Fruit fly (Drosophila melanogaster) Kc167 (cell line): ENCODE data around the gene CG15414.

Source experiments
- Myc ChIP-seq: fragments of >200 bp; optimal IDR thresholded peaks from 2 replicates; lab custom pipeline; 2017; ENCODE audit warnings: missing external identifiers
- Sin3A ChIP-seq: fragments of >200 bp; optimal IDR thresholded peaks from 2 replicates; lab custom pipeline; 2018; ENCODE audit warnings: missing external identifiers
- h ChIP-seq: fragments of >200 bp; optimal IDR thresholded peaks from 3 replicates; lab custom pipeline; 2018; ENCODE audit warnings: missing external identifiers
- insv ChIP-seq: fragments of >200 bp; optimal IDR thresholded peaks from 3 replicates; lab custom pipeline; 2018; ENCODE audit warnings: missing external identifiers
- psq ChIP-seq: fragments of >200 bp; optimal IDR thresholded peaks from 2 replicates; lab custom pipeline; 2017; ENCODE audit warnings: missing external identifiers
- ttk ChIP-seq: sonication (Bioruptor generic); optimal IDR thresholded peaks from 2 replicates; lab custom pipeline; 2017; ENCODE audit warnings: missing external identifiers

- TF ChIP-seq psq (lab: Kevin White, UChicago) (no peak), h (lab: Kevin White, UChicago) (no peak), Sin3A (lab: Kevin White, UChicago) (no peak), ttk (no peak), Myc (lab: Kevin White, UChicago) (no peak), insv (lab: Kevin White, UChicago) (no peak)
Measured at dm6 chr2L:3444789-3445188, 46.1 kb downstream of the CG15414 start.
